Fruit fly (Drosophila melanogaster): Measurements from ENCODE around the gene D2hgdh.

DNA sequence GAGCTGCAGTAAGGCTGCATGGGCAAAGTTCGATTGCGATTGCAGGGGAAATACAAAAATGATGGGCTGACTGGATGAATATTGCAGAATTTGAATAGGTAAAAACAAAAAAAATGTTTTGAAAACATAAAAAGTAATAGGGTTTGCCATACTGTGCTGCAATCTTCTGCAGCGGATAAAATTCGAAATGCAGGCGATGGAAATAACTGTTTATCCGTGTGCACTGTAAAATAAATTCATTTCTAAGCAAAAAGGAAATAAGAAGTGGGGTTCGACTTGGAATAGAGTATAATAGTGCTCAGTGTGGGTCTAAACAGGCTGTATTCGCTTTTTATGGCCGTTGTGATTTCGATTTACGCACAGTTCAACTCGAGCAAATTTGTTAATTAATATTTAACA, 52.5 kb downstream of the D2hgdh start, which contains the start of gene CG14053:
- TF ChIP-seq Crg-1 (GFP tag; optimal IDR thresholded peaks at IDR 0.05) (no peak), toe (GFP tag; optimal IDR thresholded peaks at IDR 0.05) (no peak), cnc (optimal IDR thresholded peaks at IDR 0.05) (no peak), kay (GFP tag; ENCODE audit: borderline replicate concordance) (no peak), CG33017 (tag; optimal IDR thresholded peaks at IDR 0.05) (no peak), Hr96 (GFP tag; optimal IDR thresholded peaks at IDR 0.05) (no peak)
